Worm (Caenorhabditis elegans) whole organism, L3 larva: Measurements from ENCODE around the gene C16C8.10.
"Not testable (repeated sequence)": the region's sequence is repeated elsewhere in the genome, so short reads cannot be mapped to it uniquely, and the experiment has no call there.

Source experiments
- R02D3.7 ChIP-seq: fragments of 150-350 bp; optimal IDR thresholded peaks from 2 replicates; lab custom pipeline; 2014; ENCODE audit warnings: missing biosample characterization, missing genetic modification characterization
- ZK546.5 ChIP-seq: sonication (generic microtip); optimal IDR thresholded peaks from 2 replicates; lab custom pipeline; 2017; ENCODE audit warnings: missing biosample characterization, missing genetic modification characterization
- aly-2 ChIP-seq: fragments of 150-350 bp; optimal IDR thresholded peaks from 2 replicates; lab custom pipeline; 2014; ENCODE audit warnings: missing biosample characterization, missing genetic modification characterization
- ceh-16 ChIP-seq: sonication (generic microtip); optimal IDR thresholded peaks from 2 replicates; lab custom pipeline; 2017; ENCODE audit warnings: missing biosample characterization, missing genetic modification characterization
- ceh-28 ChIP-seq: fragments of 150-350 bp; optimal IDR thresholded peaks from 2 replicates; lab custom pipeline; 2014; ENCODE audit warnings: missing biosample characterization, missing genetic modification reagents, missing genetic modification characterization
- ceh-82 ChIP-seq: fragments of 150-350 bp; optimal IDR thresholded peaks from 2 replicates; lab custom pipeline; 2014; ENCODE audit warnings: missing biosample characterization, missing genetic modification characterization
- ceh-9 ChIP-seq: sonication (generic microtip); optimal IDR thresholded peaks from 2 replicates; lab custom pipeline; 2018; ENCODE audit warnings: missing biosample characterization, missing genetic modification characterization
- daf-12 ChIP-seq: fragments of 150-350 bp; optimal IDR thresholded peaks from 2 replicates; lab custom pipeline; 2014; ENCODE audit warnings: missing biosample characterization, missing genetic modification reagents, missing genetic modification characterization
- egl-27 ChIP-seq: sonication (generic microtip); optimal IDR thresholded peaks from 4 replicates; lab custom pipeline; 2017; ENCODE audit warnings: missing biosample characterization, missing genetic modification reagents, missing genetic modification characterization
- egl-5 ChIP-seq: fragments of 150-350 bp; optimal IDR thresholded peaks from 2 replicates; lab custom pipeline; 2017; ENCODE audit warnings: missing biosample characterization, missing genetic modification reagents, missing genetic modification characterization, inconsistent platforms
- elt-1 ChIP-seq: fragments of 150-350 bp; optimal IDR thresholded peaks from 2 replicates; lab custom pipeline; 2014; ENCODE audit warnings: missing biosample characterization, missing genetic modification characterization
- elt-2 ChIP-seq: sonication (generic microtip); optimal IDR thresholded peaks from 2 replicates; lab custom pipeline; 2016; ENCODE audit warnings: missing genetic modification reagents, mild to moderate bottlenecking, missing genetic modification characterization, missing compliant biosample characterization
- eor-1 ChIP-seq, 2 experiments: fragments of 150-350 bp; optimal IDR thresholded peaks; 2 replicates each; lab custom pipeline; 2014 to 2018; ENCODE audit warnings: missing biosample characterization in 2 of 2, missing genetic modification characterization in 2 of 2
- fkh-10 ChIP-seq: sonication (generic microtip); optimal IDR thresholded peaks from 2 replicates; lab custom pipeline; 2017; ENCODE audit warnings: missing biosample characterization, missing genetic modification reagents, missing genetic modification characterization
- fkh-2 ChIP-seq: fragments of 150-350 bp; optimal IDR thresholded peaks from 2 replicates; lab custom pipeline; 2014; ENCODE audit warnings: missing biosample characterization, missing genetic modification reagents, missing genetic modification characterization
- fos-1 ChIP-seq: fragments of 150-350 bp; optimal IDR thresholded peaks from 2 replicates; lab custom pipeline; 2014; ENCODE audit warnings: missing biosample characterization, missing genetic modification characterization
- hmg-11 ChIP-seq: sonication (generic microtip); optimal IDR thresholded peaks from 2 replicates; lab custom pipeline; 2016; ENCODE audit warnings: missing genetic modification characterization, missing compliant biosample characterization
- lin-15B ChIP-seq: fragments of 150-350 bp; optimal IDR thresholded peaks from 2 replicates; lab custom pipeline; 2014; ENCODE audit warnings: missing biosample characterization, missing genetic modification characterization
- lin-39 ChIP-seq: fragments of 150-350 bp; optimal IDR thresholded peaks from 2 replicates; lab custom pipeline; 2018; ENCODE audit warnings: missing biosample characterization, missing genetic modification reagents, missing genetic modification characterization
- lsy-12 ChIP-seq: sonication (generic microtip); optimal IDR thresholded peaks from 2 replicates; lab custom pipeline; 2016; ENCODE audit warnings: mild to moderate bottlenecking, missing genetic modification characterization, missing compliant biosample characterization
- mml-1 ChIP-seq: fragments of 150-350 bp; sonication (generic microtip); optimal IDR thresholded peaks from 3 replicates; lab custom pipeline; 2014; ENCODE audit warnings: missing biosample characterization, missing genetic modification characterization
- nfya-1 ChIP-seq: sonication (generic microtip); optimal IDR thresholded peaks from 2 replicates; lab custom pipeline; 2017; ENCODE audit warnings: missing genetic modification characterization, mild to moderate bottlenecking, missing compliant biosample characterization, antibody characterized with exemption, moderate library complexity; ENCODE audit not compliant: insufficient read depth
- nhr-11 ChIP-seq: fragments of 150-350 bp; optimal IDR thresholded peaks from 2 replicates; lab custom pipeline; 2014; ENCODE audit warnings: missing biosample characterization, missing genetic modification characterization
- nhr-12 ChIP-seq: fragments of 150-350 bp; optimal IDR thresholded peaks from 2 replicates; lab custom pipeline; 2014; ENCODE audit warnings: missing biosample characterization, missing genetic modification characterization
- nhr-23 ChIP-seq: fragments of 150-350 bp; optimal IDR thresholded peaks from 2 replicates; lab custom pipeline; 2014; ENCODE audit warnings: missing biosample characterization, missing genetic modification reagents, missing genetic modification characterization
- nhr-25 ChIP-seq: sonication (generic microtip); optimal IDR thresholded peaks from 2 replicates; lab custom pipeline; 2017; ENCODE audit warnings: missing biosample characterization, missing genetic modification characterization
- nhr-43 ChIP-seq: sonication (generic microtip); optimal IDR thresholded peaks from 2 replicates; lab custom pipeline; 2016; ENCODE audit warnings: mild to moderate bottlenecking, missing genetic modification characterization, missing compliant biosample characterization; ENCODE audit not compliant: poor library complexity, severe bottlenecking
- nhr-67 ChIP-seq: fragments of 150-350 bp; optimal IDR thresholded peaks from 2 replicates; lab custom pipeline; 2014; ENCODE audit warnings: missing biosample characterization, missing genetic modification characterization
- nhr-76 ChIP-seq: fragments of 150-350 bp; sonication (generic microtip); optimal IDR thresholded peaks from 5 replicates; lab custom pipeline; 2014; ENCODE audit warnings: missing biosample characterization, missing genetic modification characterization
- nhr-77 ChIP-seq: fragments of 150-350 bp; optimal IDR thresholded peaks from 2 replicates; lab custom pipeline; 2014; ENCODE audit warnings: missing biosample characterization, missing genetic modification characterization
- pha-4 ChIP-seq: fragments of 150-350 bp; optimal IDR thresholded peaks from 2 replicates; lab custom pipeline; 2014; ENCODE audit warnings: missing biosample characterization, missing genetic modification reagents, missing genetic modification characterization
- sea-2 ChIP-seq: fragments of 150-350 bp; sonication (generic microtip); optimal IDR thresholded peaks from 4 replicates; lab custom pipeline; 2014; ENCODE audit warnings: missing biosample characterization, missing genetic modification reagents, missing genetic modification characterization
- skn-1 ChIP-seq: fragments of 150-350 bp; optimal IDR thresholded peaks from 2 replicates; lab custom pipeline; 2014; ENCODE audit warnings: missing biosample characterization, missing genetic modification characterization
- snpc-4 ChIP-seq: fragments of 150-350 bp; optimal IDR thresholded peaks from 2 replicates; lab custom pipeline; 2014; ENCODE audit warnings: missing biosample characterization, missing genetic modification characterization
- tbx-2 ChIP-seq: sonication (generic microtip); optimal IDR thresholded peaks from 2 replicates; lab custom pipeline; 2016; ENCODE audit warnings: mild to moderate bottlenecking, missing genetic modification characterization, missing compliant biosample characterization
- unc-62 ChIP-seq: fragments of 150-350 bp; sonication (generic microtip); optimal IDR thresholded peaks from 4 replicates; lab custom pipeline; 2014; ENCODE audit warnings: missing biosample characterization, missing genetic modification reagents, missing genetic modification characterization
- zag-1 ChIP-seq: fragments of 150-350 bp; optimal IDR thresholded peaks from 2 replicates; lab custom pipeline; 2014; ENCODE audit warnings: missing biosample characterization, missing genetic modification characterization
- ztf-11 ChIP-seq: fragments of 150-350 bp; optimal IDR thresholded peaks from 2 replicates; lab custom pipeline; 2014; ENCODE audit warnings: missing biosample characterization, missing genetic modification characterization
- ztf-4 ChIP-seq: fragments of 150-350 bp; optimal IDR thresholded peaks from 2 replicates; lab custom pipeline; 2014; ENCODE audit warnings: missing biosample characterization, missing genetic modification characterization

The C16C8.10 gene

DNA sequence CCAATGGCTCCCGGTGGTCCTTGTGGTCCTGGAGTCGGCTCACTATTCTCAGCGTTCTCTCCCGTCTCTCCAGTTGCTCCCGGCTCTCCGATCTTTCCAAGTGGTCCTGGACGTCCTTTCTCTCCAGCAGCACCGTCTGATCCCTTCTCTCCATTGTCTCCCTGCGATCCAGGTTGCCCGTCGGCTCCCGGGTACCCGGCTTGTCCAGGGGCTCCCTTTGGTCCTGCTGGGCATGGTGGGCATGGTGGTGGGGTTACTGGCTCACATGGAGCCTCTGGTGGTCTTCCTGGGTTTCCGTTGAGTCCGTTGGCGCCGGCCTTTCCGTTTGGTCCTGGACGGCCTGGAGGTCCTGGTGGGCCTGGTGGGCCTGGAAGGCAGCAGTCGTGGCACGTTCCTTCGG, 35.9 kb upstream of the C16C8.10 start:
- TF ChIP-seq eor-1 (tag; optimal IDR thresholded peaks at IDR 0.05; lab: Kevin White, UChicago), result no peak
- no peak for TF ChIP-seq snpc-4
- TF ChIP-seq sea-2, result no peak
- no peak for TF ChIP-seq ceh-82
- no peak for TF ChIP-seq ceh-9 (tag; lab: Kevin White, UChicago)
- no peak for TF ChIP-seq nhr-43 (tag; lab: Kevin White, UChicago)
- TF ChIP-seq unc-62, result no peak
- no peak for TF ChIP-seq nhr-76 (tag; lab: Kevin White, UChicago)
- TF ChIP-seq nhr-23 (tag; lab: Kevin White, UChicago), result no peak
- TF ChIP-seq elt-2 (tag; lab: Kevin White, UChicago), result no peak
- TF ChIP-seq lin-15B (tag; lab: Kevin White, UChicago), result no peak
- no peak for TF ChIP-seq nhr-25

DNA sequence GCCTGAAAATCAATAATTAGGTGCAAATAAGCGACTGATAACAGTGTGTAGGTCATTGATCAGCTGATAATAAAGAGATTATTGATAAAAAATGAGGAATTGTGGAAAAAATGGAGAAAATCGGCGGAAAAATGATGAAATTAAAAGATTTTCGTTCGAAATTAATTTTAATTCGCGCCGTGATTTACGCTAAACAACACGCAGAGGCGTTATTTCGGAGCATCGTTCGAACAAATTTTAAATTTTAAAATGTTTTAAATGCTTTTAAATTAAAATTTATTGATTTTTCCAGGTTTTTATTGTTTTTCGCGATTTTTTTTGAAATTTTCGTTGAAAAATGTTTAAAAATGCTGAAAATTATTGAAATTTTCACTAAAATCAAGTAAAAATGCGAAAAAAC, 34.9 kb upstream of the C16C8.10 start, which contains the start of gene Y49F6B.9:
Gene Y49F6B.9, minus strand, starts transcription at position 2 of the 400 bp plus-strand sequence.
- no peak for TF ChIP-seq aly-2 (tag; lab: Kevin White, UChicago)
- TF ChIP-seq mml-1, result no peak
- no peak for TF ChIP-seq daf-12 (tag; lab: Kevin White, UChicago)
- TF ChIP-seq elt-1, result no peak
- TF ChIP-seq nhr-76 (tag; lab: Kevin White, UChicago), result no peak
- no peak for TF ChIP-seq nhr-67
- TF ChIP-seq nhr-23 (tag; lab: Kevin White, UChicago), result no peak
- TF ChIP-seq hmg-11 (tag; lab: Kevin White, UChicago), result no peak
- no peak for TF ChIP-seq lin-15B (tag; lab: Kevin White, UChicago)
- TF ChIP-seq ZK546.5 (tag; lab: Kevin White, UChicago), result no peak
- no peak for TF ChIP-seq zag-1 (tag; lab: Kevin White, UChicago)
- no peak for TF ChIP-seq nhr-77
- TF ChIP-seq ztf-4 (tag; lab: Kevin White, UChicago), result no peak
- no peak for TF ChIP-seq skn-1 (tag; lab: Kevin White, UChicago)
- no peak for TF ChIP-seq lsy-12 (tag; lab: Kevin White, UChicago)
- no peak for TF ChIP-seq fos-1 (tag; lab: Kevin White, UChicago)
- no peak for TF ChIP-seq ceh-16
- TF ChIP-seq elt-2 (tag; lab: Kevin White, UChicago), result no peak
- no peak for TF ChIP-seq sea-2
- TF ChIP-seq egl-27 (tag; lab: Kevin White, UChicago), result no peak

- TF ChIP-seq lsy-12, egl-5, ceh-28 (tag; lab: Kevin White, UChicago): not testable (repeated sequence)
- TF ChIP-seq, all 47 proteins: peak for 0; not testable (repeated sequence) for 47
These were observed 26.3 kb upstream of the C16C8.10 start, which contains the start of gene fbxb-112 for ce11 chrII:3490797-3491196. fbxb-112 (plus strand) TSS chrII:3491097.

DNA sequence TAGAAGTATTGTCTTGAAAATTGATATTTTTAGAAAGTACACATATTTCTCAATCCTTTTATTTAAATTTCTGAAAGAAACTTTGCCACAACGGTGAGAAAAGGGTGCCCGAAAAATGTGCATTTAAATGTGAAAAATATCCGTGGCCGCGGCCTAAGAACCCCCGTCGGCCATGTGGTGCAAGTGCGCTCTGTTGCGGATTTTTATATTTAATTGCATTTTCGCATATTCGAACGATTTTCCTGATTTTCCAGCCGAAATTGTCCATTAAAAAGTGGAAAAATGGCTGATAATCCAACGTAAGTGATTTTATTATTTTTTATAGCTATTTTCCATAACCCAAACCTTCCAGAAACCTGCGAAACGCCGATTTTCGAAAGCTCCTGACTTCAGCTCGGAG, 17.8 kb upstream of the C16C8.10 start, which contains the start of gene smu-2:
Gene smu-2, plus strand, starts transcription at position 178 of the 400 bp plus-strand sequence.
- peak; percentile 17 for TF ChIP-seq nhr-23 (tag; lab: Kevin White, UChicago)
- TF ChIP-seq tbx-2 (tag; lab: Kevin White, UChicago), result no peak
- TF ChIP-seq nhr-76 (tag; lab: Kevin White, UChicago), result no peak
- TF ChIP-seq R02D3.7 (tag; lab: Kevin White, UChicago), result peak; percentile 1
- peak; percentile 11 for TF ChIP-seq elt-2 (tag; lab: Kevin White, UChicago)
- peak; percentile 17 for TF ChIP-seq fkh-10 (GFP tag; lab: Kevin White, UChicago)
- peak; percentile 20 for TF ChIP-seq nhr-25
- no peak for TF ChIP-seq nhr-11 (tag; lab: Kevin White, UChicago)
- no peak for TF ChIP-seq egl-27 (tag; lab: Kevin White, UChicago)
- TF ChIP-seq lsy-12 (tag; lab: Kevin White, UChicago), result no peak
- TF ChIP-seq eor-1 (tag; optimal IDR thresholded peaks at IDR 0.05; lab: Kevin White, UChicago), result no peak
- no peak for TF ChIP-seq nhr-67
- peak; percentile 59 for TF ChIP-seq lin-39
- TF ChIP-seq snpc-4, result peak; percentile 55
- TF ChIP-seq ztf-11 (tag; lab: Kevin White, UChicago), result no peak
- no peak for TF ChIP-seq nhr-12 (tag; lab: Kevin White, UChicago)
- TF ChIP-seq fkh-2 (tag; lab: Kevin White, UChicago), result no peak
- no peak for TF ChIP-seq nhr-43 (tag; lab: Kevin White, UChicago)
- no peak for TF ChIP-seq fos-1 (tag; lab: Kevin White, UChicago)
- peak; percentile 91 for TF ChIP-seq lin-15B (tag; lab: Kevin White, UChicago)
- no peak for TF ChIP-seq pha-4
- peak; percentile 55 for TF ChIP-seq nfya-1 (tag; lab: Kevin White, UChicago)
- TF ChIP-seq egl-5 (tag; lab: Kevin White, UChicago), result peak; percentile 69
- TF ChIP-seq sea-2, result no peak
- TF ChIP-seq daf-12 (tag; lab: Kevin White, UChicago), result no peak
- TF ChIP-seq ceh-9 (tag; lab: Kevin White, UChicago), result no peak
- no peak for TF ChIP-seq hmg-11 (tag; lab: Kevin White, UChicago)
